Worm (Caenorhabditis elegans) whole organism, L3 larva: Measurements from ENCODE around the gene dhhc-9.

Source experiments
- R02D3.7 ChIP-seq: fragments of 150-350 bp; optimal IDR thresholded peaks from 2 replicates; lab custom pipeline; 2014; ENCODE audit warnings: missing biosample characterization, missing genetic modification characterization
- ZK546.5 ChIP-seq: sonication (generic microtip); optimal IDR thresholded peaks from 2 replicates; lab custom pipeline; 2017; ENCODE audit warnings: missing biosample characterization, missing genetic modification characterization
- aly-2 ChIP-seq: fragments of 150-350 bp; optimal IDR thresholded peaks from 2 replicates; lab custom pipeline; 2014; ENCODE audit warnings: missing biosample characterization, missing genetic modification characterization
- ama-1 ChIP-seq: fragments of 150-350 bp; optimal IDR thresholded peaks from 2 replicates; lab custom pipeline; 2018
- ceh-28 ChIP-seq: fragments of 150-350 bp; optimal IDR thresholded peaks from 2 replicates; lab custom pipeline; 2014; ENCODE audit warnings: missing biosample characterization, missing genetic modification reagents, missing genetic modification characterization
- ceh-9 ChIP-seq: sonication (generic microtip); optimal IDR thresholded peaks from 2 replicates; lab custom pipeline; 2018; ENCODE audit warnings: missing biosample characterization, missing genetic modification characterization
- egl-27 ChIP-seq: sonication (generic microtip); optimal IDR thresholded peaks from 4 replicates; lab custom pipeline; 2017; ENCODE audit warnings: missing biosample characterization, missing genetic modification reagents, missing genetic modification characterization
- egl-5 ChIP-seq: fragments of 150-350 bp; optimal IDR thresholded peaks from 2 replicates; lab custom pipeline; 2017; ENCODE audit warnings: missing biosample characterization, missing genetic modification reagents, missing genetic modification characterization, inconsistent platforms
- elt-1 ChIP-seq: fragments of 150-350 bp; optimal IDR thresholded peaks from 2 replicates; lab custom pipeline; 2014; ENCODE audit warnings: missing biosample characterization, missing genetic modification characterization
- elt-2 ChIP-seq: sonication (generic microtip); optimal IDR thresholded peaks from 2 replicates; lab custom pipeline; 2016; ENCODE audit warnings: missing genetic modification reagents, mild to moderate bottlenecking, missing genetic modification characterization, missing compliant biosample characterization
- elt-3 ChIP-seq, 3 experiments: fragments of 150-350 bp in 1 of 3; sonication (generic microtip) in 2 of 3; optimal IDR thresholded peaks; 2 replicates in 2 of 3; 4 replicates in 1 of 3; lab custom pipeline; 2014 to 2017; ENCODE audit warnings: missing biosample characterization in 3 of 3, missing genetic modification characterization in 3 of 3
- eor-1 ChIP-seq, 2 experiments: fragments of 150-350 bp; optimal IDR thresholded peaks; 2 replicates each; lab custom pipeline; 2014 to 2018; ENCODE audit warnings: missing biosample characterization in 2 of 2, missing genetic modification characterization in 2 of 2
- fkh-10 ChIP-seq: sonication (generic microtip); optimal IDR thresholded peaks from 2 replicates; lab custom pipeline; 2017; ENCODE audit warnings: missing biosample characterization, missing genetic modification reagents, missing genetic modification characterization
- fkh-2 ChIP-seq: fragments of 150-350 bp; optimal IDR thresholded peaks from 2 replicates; lab custom pipeline; 2014; ENCODE audit warnings: missing biosample characterization, missing genetic modification reagents, missing genetic modification characterization
- fos-1 ChIP-seq: fragments of 150-350 bp; optimal IDR thresholded peaks from 2 replicates; lab custom pipeline; 2014; ENCODE audit warnings: missing biosample characterization, missing genetic modification characterization
- hmg-11 ChIP-seq: sonication (generic microtip); optimal IDR thresholded peaks from 2 replicates; lab custom pipeline; 2016; ENCODE audit warnings: missing genetic modification characterization, missing compliant biosample characterization
- jun-1 ChIP-seq: fragments of 150-350 bp; optimal IDR thresholded peaks from 2 replicates; lab custom pipeline; 2014; ENCODE audit warnings: missing biosample characterization, missing genetic modification reagents, missing genetic modification characterization
- lin-15B ChIP-seq: fragments of 150-350 bp; optimal IDR thresholded peaks from 2 replicates; lab custom pipeline; 2014; ENCODE audit warnings: missing biosample characterization, missing genetic modification characterization
- lin-39 ChIP-seq: fragments of 150-350 bp; optimal IDR thresholded peaks from 2 replicates; lab custom pipeline; 2018; ENCODE audit warnings: missing biosample characterization, missing genetic modification reagents, missing genetic modification characterization
- lsy-12 ChIP-seq: sonication (generic microtip); optimal IDR thresholded peaks from 2 replicates; lab custom pipeline; 2016; ENCODE audit warnings: mild to moderate bottlenecking, missing genetic modification characterization, missing compliant biosample characterization
- mdl-1 ChIP-seq: fragments of 150-350 bp; optimal IDR thresholded peaks from 2 replicates; lab custom pipeline; 2014; ENCODE audit warnings: missing biosample characterization, missing genetic modification characterization
- mml-1 ChIP-seq: fragments of 150-350 bp; sonication (generic microtip); optimal IDR thresholded peaks from 3 replicates; lab custom pipeline; 2014; ENCODE audit warnings: missing biosample characterization, missing genetic modification characterization
- nfya-1 ChIP-seq: sonication (generic microtip); optimal IDR thresholded peaks from 2 replicates; lab custom pipeline; 2017; ENCODE audit warnings: missing genetic modification characterization, mild to moderate bottlenecking, missing compliant biosample characterization, antibody characterized with exemption, moderate library complexity; ENCODE audit not compliant: insufficient read depth
- nhr-11 ChIP-seq: fragments of 150-350 bp; optimal IDR thresholded peaks from 2 replicates; lab custom pipeline; 2014; ENCODE audit warnings: missing biosample characterization, missing genetic modification characterization
- nhr-23 ChIP-seq: fragments of 150-350 bp; optimal IDR thresholded peaks from 2 replicates; lab custom pipeline; 2014; ENCODE audit warnings: missing biosample characterization, missing genetic modification reagents, missing genetic modification characterization
- nhr-237 ChIP-seq: fragments of 150-350 bp; optimal IDR thresholded peaks from 2 replicates; lab custom pipeline; 2014; ENCODE audit warnings: missing biosample characterization, missing genetic modification characterization
- nhr-25 ChIP-seq: sonication (generic microtip); optimal IDR thresholded peaks from 2 replicates; lab custom pipeline; 2017; ENCODE audit warnings: missing biosample characterization, missing genetic modification characterization
- nhr-77 ChIP-seq: fragments of 150-350 bp; optimal IDR thresholded peaks from 2 replicates; lab custom pipeline; 2014; ENCODE audit warnings: missing biosample characterization, missing genetic modification characterization
- pha-4 ChIP-seq: fragments of 150-350 bp; optimal IDR thresholded peaks from 2 replicates; lab custom pipeline; 2014; ENCODE audit warnings: missing biosample characterization, missing genetic modification reagents, missing genetic modification characterization
- pqm-1 ChIP-seq: fragments of 150-350 bp; optimal IDR thresholded peaks from 2 replicates; lab custom pipeline; 2017; ENCODE audit warnings: missing biosample characterization, missing genetic modification characterization, inconsistent platforms
- skn-1 ChIP-seq: fragments of 150-350 bp; optimal IDR thresholded peaks from 2 replicates; lab custom pipeline; 2014; ENCODE audit warnings: missing biosample characterization, missing genetic modification characterization
- snpc-4 ChIP-seq: fragments of 150-350 bp; optimal IDR thresholded peaks from 2 replicates; lab custom pipeline; 2014; ENCODE audit warnings: missing biosample characterization, missing genetic modification characterization
- tbx-2 ChIP-seq: sonication (generic microtip); optimal IDR thresholded peaks from 2 replicates; lab custom pipeline; 2016; ENCODE audit warnings: mild to moderate bottlenecking, missing genetic modification characterization, missing compliant biosample characterization
- unc-39 ChIP-seq: sonication (generic microtip); optimal IDR thresholded peaks from 4 replicates; lab custom pipeline; 2017; ENCODE audit warnings: missing biosample characterization, missing genetic modification characterization
- unc-62 ChIP-seq: fragments of 150-350 bp; sonication (generic microtip); optimal IDR thresholded peaks from 4 replicates; lab custom pipeline; 2014; ENCODE audit warnings: missing biosample characterization, missing genetic modification reagents, missing genetic modification characterization
- ztf-11 ChIP-seq: fragments of 150-350 bp; optimal IDR thresholded peaks from 2 replicates; lab custom pipeline; 2014; ENCODE audit warnings: missing biosample characterization, missing genetic modification characterization
- ztf-4 ChIP-seq: fragments of 150-350 bp; optimal IDR thresholded peaks from 2 replicates; lab custom pipeline; 2014; ENCODE audit warnings: missing biosample characterization, missing genetic modification characterization

Gene dhhc-9

ce11 chrX:2446185-2446584, 44.3 kb upstream of the dhhc-9 start:
- TF ChIP-seq elt-2 (tag; lab: Kevin White, UChicago): no peak
- no peak for TF ChIP-seq ZK546.5
- TF ChIP-seq unc-39 (tag; lab: Kevin White, UChicago): no peak
- no peak for TF ChIP-seq nfya-1 (tag; lab: Kevin White, UChicago)
- no peak for TF ChIP-seq ama-1
- TF ChIP-seq ceh-9 (tag; lab: Kevin White, UChicago): no peak
- no peak for TF ChIP-seq unc-62 (GFP tag; lab: Kevin White, UChicago)
- TF ChIP-seq lin-39 (tag; lab: Kevin White, UChicago): no peak
- TF ChIP-seq aly-2 (tag; lab: Kevin White, UChicago): no peak
- no peak for TF ChIP-seq ztf-11
- no peak for TF ChIP-seq elt-1 (tag; lab: Kevin White, UChicago)
- TF ChIP-seq egl-5: no peak
- TF ChIP-seq fos-1 (tag; lab: Kevin White, UChicago): no peak
- TF ChIP-seq tbx-2 (tag; lab: Kevin White, UChicago): no peak
- TF ChIP-seq, all 47 proteins: peak for 0

DNA sequence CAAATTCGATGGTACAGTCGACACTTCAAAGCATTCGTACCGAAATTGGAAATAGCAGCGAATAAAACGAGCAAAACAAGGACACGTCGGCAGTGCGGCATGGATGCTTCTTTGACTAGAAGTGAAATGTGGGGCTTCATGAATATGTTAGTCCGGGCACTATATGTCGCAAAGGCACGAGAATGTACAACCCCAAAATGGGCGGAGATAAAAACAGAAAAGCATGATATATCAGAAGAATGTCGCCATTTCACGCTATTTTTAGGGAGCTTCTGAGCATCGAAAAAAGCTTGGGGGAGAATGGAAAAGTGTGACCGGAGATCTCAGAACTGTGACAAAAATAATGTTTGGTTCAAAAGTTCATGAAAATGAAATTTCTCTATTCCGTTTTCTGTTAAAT, 41.5 kb upstream of the dhhc-9 start, which contains the start of gene T07D1.3:
Gene T07D1.3 (minus strand): TSS at position 101 of the 400 bp plus-strand sequence.
- no peak for TF ChIP-seq skn-1 (tag; lab: Kevin White, UChicago)
- no peak for TF ChIP-seq egl-5
- no peak for TF ChIP-seq R02D3.7
- no peak for TF ChIP-seq fkh-10 (GFP tag; lab: Kevin White, UChicago)
- no peak for TF ChIP-seq eor-1 (tag; optimal IDR thresholded peaks at IDR 0.05; lab: Kevin White, UChicago)
- no peak for TF ChIP-seq nhr-11 (tag; lab: Kevin White, UChicago)
- no peak for TF ChIP-seq nfya-1 (tag; lab: Kevin White, UChicago)
- no peak for TF ChIP-seq elt-3 (tag; optimal IDR thresholded peaks at IDR 0.05; lab: Kevin White, UChicago)
- TF ChIP-seq unc-39 (tag; lab: Kevin White, UChicago): no peak
- TF ChIP-seq snpc-4 (tag; lab: Kevin White, UChicago): no peak
- TF ChIP-seq lsy-12 (tag; lab: Kevin White, UChicago): no peak
- no peak for TF ChIP-seq ama-1
- TF ChIP-seq fkh-2 (tag; lab: Kevin White, UChicago): no peak
- no peak for TF ChIP-seq ztf-4 (tag; lab: Kevin White, UChicago)
- no peak for TF ChIP-seq ceh-28 (tag; lab: Kevin White, UChicago)

DNA sequence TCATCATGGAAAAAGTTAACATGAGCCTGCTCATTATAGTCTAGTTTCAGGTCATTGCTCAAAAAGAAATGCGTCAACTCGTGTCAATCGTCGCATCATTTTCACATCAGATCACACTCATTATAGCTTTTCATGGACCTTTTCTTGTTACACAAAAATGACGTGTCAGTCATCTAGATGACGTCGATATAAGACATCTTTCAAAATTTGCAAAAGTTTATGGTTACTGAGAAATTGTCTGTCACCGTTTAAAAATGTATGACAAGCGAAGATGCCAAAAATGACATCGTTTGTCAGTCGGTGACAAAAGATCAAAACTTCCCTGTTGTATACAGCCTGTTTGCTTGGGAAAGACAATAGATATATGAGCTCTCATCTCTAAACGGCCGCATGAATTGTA, 39.3 kb upstream of the dhhc-9 start:
- TF ChIP-seq mdl-1 (tag; lab: Kevin White, UChicago) (no peak), ceh-9 (tag; lab: Kevin White, UChicago) (no peak), jun-1 (no peak), aly-2 (tag; lab: Kevin White, UChicago) (no peak), ceh-28 (tag; lab: Kevin White, UChicago) (no peak), hmg-11 (no peak), lin-15B (tag; lab: Kevin White, UChicago) (no peak), nhr-25 (no peak), fkh-2 (tag; lab: Kevin White, UChicago) (no peak), tbx-2 (tag; lab: Kevin White, UChicago) (no peak), skn-1 (tag; lab: Kevin White, UChicago) (no peak), nfya-1 (tag; lab: Kevin White, UChicago) (no peak), ztf-4 (tag; lab: Kevin White, UChicago) (no peak), R02D3.7 (no peak), egl-27 (no peak), nhr-77 (tag; lab: Kevin White, UChicago) (no peak), mml-1 (no peak), lin-39 (tag; lab: Kevin White, UChicago) (no peak), nhr-237 (tag; lab: Kevin White, UChicago) (no peak), nhr-23 (tag; lab: Kevin White, UChicago) (no peak)

DNA sequence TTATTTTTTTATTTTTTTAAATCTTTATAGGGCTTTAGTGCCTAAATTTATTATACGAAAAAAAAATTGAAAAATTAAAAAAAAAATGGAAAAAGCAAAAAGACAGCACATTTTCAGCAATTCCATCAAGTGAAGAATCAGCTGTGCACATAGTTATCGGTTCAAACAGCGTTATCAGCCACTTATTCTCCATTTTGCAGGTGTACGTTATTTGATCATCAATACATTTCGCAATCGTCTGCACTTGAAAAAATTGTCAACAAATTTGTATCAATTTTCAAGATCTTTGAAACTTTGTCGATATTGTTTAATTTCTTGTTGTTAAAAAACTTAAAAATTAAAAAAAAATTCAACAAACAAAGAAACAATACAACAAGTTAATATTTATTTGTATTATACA, 37.9 kb upstream of the dhhc-9 start:
- TF ChIP-seq pqm-1 (tag; lab: Kevin White, UChicago) (peak; percentile 40), pha-4 (tag; lab: Kevin White, UChicago) (peak; percentile 41), elt-2 (tag; lab: Kevin White, UChicago) (peak; percentile 65), R02D3.7 (no peak)
